Worm (Caenorhabditis elegans) whole organism, young adult: ENCODE measurements around the gene F54D12.8.

Experiments
- B0261.1 ChIP-seq: sonication (generic microtip); optimal IDR thresholded peaks from 2 replicates; lab custom pipeline; 2016; ENCODE audit warnings: mild to moderate bottlenecking, missing genetic modification characterization, moderate library complexity, missing compliant biosample characterization
- B0336.3 ChIP-seq: fragments of 200-800 bp; sonication (Bioruptor generic); IDR thresholded peaks from 2 replicates; pipeline ENCODE4 v1.3.6; 2022; ENCODE audit warnings: missing genetic modification characterization, missing compliant biosample characterization
- C17E4.6 ChIP-seq: fragments of 200-800 bp; sonication (Bioruptor generic); IDR thresholded peaks from 2 replicates; pipeline ENCODE4 v1.3.6; 2022; ENCODE audit warnings: missing genetic modification reagents, missing genetic modification characterization, missing compliant biosample characterization
- D2030.7 ChIP-seq: fragments of 200-800 bp; sonication (Bioruptor generic); IDR thresholded peaks from 2 replicates; pipeline ENCODE4 v1.3.6; 2022; ENCODE audit warnings: missing genetic modification reagents, missing genetic modification characterization, missing compliant biosample characterization
- F49E8.2 ChIP-seq: sonication (generic microtip); optimal IDR thresholded peaks from 3 replicates; lab custom pipeline; 2017; ENCODE audit warnings: missing genetic modification characterization, mild to moderate bottlenecking, missing compliant biosample characterization, antibody characterized with exemption, moderate library complexity; ENCODE audit not compliant: insufficient read depth
- F55B11.4 ChIP-seq: sonication (generic microtip); optimal IDR thresholded peaks from 2 replicates; lab custom pipeline; 2016; ENCODE audit warnings: missing compliant biosample characterization, missing genetic modification characterization, borderline replicate concordance; ENCODE audit not compliant: insufficient read depth
- K11D2.4 ChIP-seq: fragments of 200-800 bp; sonication (Bioruptor generic); IDR thresholded peaks from 2 replicates; pipeline ENCODE4 v1.3.6; 2022; ENCODE audit warnings: missing genetic modification reagents, missing genetic modification characterization, missing compliant biosample characterization
- K12H6.12 ChIP-seq: fragments of 200-800 bp; sonication (Bioruptor generic); optimal IDR thresholded peaks from 2 replicates; lab custom pipeline; 2018; ENCODE audit warnings: mild to moderate bottlenecking, missing genetic modification characterization, missing compliant biosample characterization
- Y95B8A.8 ChIP-seq: fragments of 200-800 bp; sonication (Bioruptor generic); IDR thresholded peaks from 2 replicates; pipeline ENCODE4 v1.3.6; 2022; ENCODE audit warnings: missing genetic modification reagents, missing genetic modification characterization, missing compliant biosample characterization
- ama-1 ChIP-seq, 3 experiments: fragments of 150-350 bp in 1 of 3; sonication (generic microtip) in 2 of 3; optimal IDR thresholded peaks; 2 replicates each; lab custom pipeline; 2014 to 2018; ENCODE audit warnings: missing biosample characterization in 2 of 3, missing genetic modification characterization in 2 of 3, missing genetic modification reagents in 2 of 3
- ceh-100 ChIP-seq: fragments of 200-800 bp; sonication (Bioruptor generic); IDR thresholded peaks from 2 replicates; pipeline ENCODE4 v1.3.6; 2022; ENCODE audit warnings: missing genetic modification reagents, missing genetic modification characterization, missing compliant biosample characterization
- chd-7 ChIP-seq: sonication (generic microtip); optimal IDR thresholded peaks from 2 replicates; lab custom pipeline; 2016; ENCODE audit warnings: mild to moderate bottlenecking, missing genetic modification characterization, moderate library complexity, missing compliant biosample characterization
- die-1 ChIP-seq: sonication (generic microtip); optimal IDR thresholded peaks from 2 replicates; lab custom pipeline; 2016; ENCODE audit warnings: missing genotype, mild to moderate bottlenecking, missing genetic modification characterization, missing compliant biosample characterization
- efl-1 ChIP-seq: fragments of 150-350 bp; optimal IDR thresholded peaks from 2 replicates; lab custom pipeline; 2014; ENCODE audit warnings: missing biosample characterization, missing genetic modification reagents, missing genetic modification characterization
- egl-44 ChIP-seq: fragments of 200-800 bp; sonication (Bioruptor generic); IDR thresholded peaks from 2 replicates; pipeline ENCODE4 v1.3.6; 2022; ENCODE audit warnings: missing genetic modification reagents, missing genetic modification characterization, missing compliant biosample characterization
- egrh-3 ChIP-seq: fragments of 200-800 bp; sonication (Bioruptor generic); IDR thresholded peaks from 2 replicates; pipeline ENCODE4 v1.3.6; 2022; ENCODE audit warnings: missing genetic modification reagents, missing genetic modification characterization, missing compliant biosample characterization
- fkh-3 ChIP-seq: sonication (generic microtip); optimal IDR thresholded peaks from 2 replicates; lab custom pipeline; 2016; ENCODE audit warnings: mild to moderate bottlenecking, missing genetic modification characterization, missing compliant biosample characterization
- let-526 ChIP-seq: fragments of 200-800 bp; sonication (Bioruptor generic); IDR thresholded peaks from 2 replicates; pipeline ENCODE4 v1.3.6; 2022; ENCODE audit warnings: missing genetic modification reagents, missing genetic modification characterization, missing compliant biosample characterization
- lin-26 ChIP-seq: fragments of 200-800 bp; sonication (Bioruptor generic); IDR thresholded peaks from 2 replicates; pipeline ENCODE4 v1.3.6; 2022; ENCODE audit warnings: missing genetic modification reagents, missing genetic modification characterization, missing compliant biosample characterization
- lin-54 ChIP-seq: fragments of 200-800 bp; sonication (Bioruptor generic); optimal IDR thresholded peaks from 2 replicates; lab custom pipeline; 2018; ENCODE audit warnings: mild to moderate bottlenecking, missing genetic modification characterization, missing compliant biosample characterization
- lir-1 ChIP-seq: fragments of 200-800 bp; sonication (Bioruptor generic); conservative IDR thresholded peaks from 2 replicates; pipeline ENCODE4 v1.3.6; 2022; ENCODE audit warnings: missing genetic modification reagents, missing genetic modification characterization, missing compliant biosample characterization
- lsl-1 ChIP-seq: fragments of 200-800 bp; sonication (Bioruptor generic); optimal IDR thresholded peaks from 2 replicates; lab custom pipeline; 2018; ENCODE audit warnings: mild to moderate bottlenecking, missing genetic modification characterization, moderate library complexity, missing compliant biosample characterization
- madf-6 ChIP-seq: fragments of 200-800 bp; sonication (Bioruptor generic); IDR thresholded peaks from 2 replicates; pipeline ENCODE4 v1.3.6; 2022; ENCODE audit warnings: missing genetic modification reagents, missing genetic modification characterization, missing compliant biosample characterization
- mcd-1 ChIP-seq: fragments of 200-800 bp; sonication (Bioruptor generic); IDR thresholded peaks from 2 replicates; pipeline ENCODE4 v1.3.6; 2022; ENCODE audit warnings: missing genetic modification reagents, missing genetic modification characterization, missing compliant biosample characterization
- nfya-2 ChIP-seq: fragments of 200-800 bp; sonication (Bioruptor generic); IDR thresholded peaks from 2 replicates; pipeline ENCODE4 v1.3.6; 2022; ENCODE audit warnings: missing genetic modification reagents, missing genetic modification characterization, missing compliant biosample characterization
- rpc-1 ChIP-seq, 2 experiments: fragments of 150-350 bp in 1 of 2; sonication (generic microtip) in 1 of 2; optimal IDR thresholded peaks; 2 replicates each; lab custom pipeline; 2014 to 2018; ENCODE audit warnings: missing biosample characterization in 1 of 2, missing genetic modification characterization in 1 of 2, missing genetic modification reagents in 1 of 2, missing genotype in 1 of 2
- tbp1 ChIP-seq: fragments of 200-800 bp; sonication (Bioruptor generic); optimal IDR thresholded peaks from 2 replicates; lab custom pipeline; 2018; ENCODE audit warnings: mild to moderate bottlenecking, missing genetic modification characterization, missing compliant biosample characterization
- tlf-1 ChIP-seq: fragments of 200-800 bp; sonication (Bioruptor generic); optimal IDR thresholded peaks from 2 replicates; lab custom pipeline; 2018; ENCODE audit warnings: mild to moderate bottlenecking, missing genetic modification characterization, missing compliant biosample characterization
- xnd-1 ChIP-seq: sonication (generic microtip); optimal IDR thresholded peaks from 2 replicates; lab custom pipeline; 2016; ENCODE audit warnings: missing genotype, missing genetic modification reagents, missing genetic modification characterization, missing compliant biosample characterization
- zfh-2 ChIP-seq: fragments of 200-800 bp; sonication (Bioruptor generic); conservative IDR thresholded peaks from 2 replicates; pipeline ENCODE4 v1.3.6; 2022; ENCODE audit warnings: missing genetic modification reagents, missing genetic modification characterization, missing compliant biosample characterization
- ztf-22 ChIP-seq: fragments of 200-800 bp; sonication (Bioruptor generic); optimal IDR thresholded peaks from 2 replicates; lab custom pipeline; 2018; ENCODE audit warnings: mild to moderate bottlenecking, missing genetic modification characterization, moderate library complexity, missing compliant biosample characterization
- ztf-25 ChIP-seq: fragments of 200-800 bp; sonication (Bioruptor generic); IDR thresholded peaks from 2 replicates; pipeline ENCODE4 v1.3.6; 2022; ENCODE audit warnings: missing genetic modification reagents, missing genetic modification characterization, missing compliant biosample characterization
- ztf-28 ChIP-seq: fragments of 200-800 bp; sonication (Bioruptor generic); IDR thresholded peaks from 2 replicates; pipeline ENCODE4 v1.3.6; 2022; ENCODE audit warnings: missing genetic modification reagents, missing genetic modification characterization, missing compliant biosample characterization

The F54D12.8 gene

ce11 chrII:1371533-1371932, 26.3 kb downstream of the F54D12.8 start:
- no peak for TF ChIP-seq ceh-100 (GFP tag; lab: Robert Waterston, UW)
- peak; percentile 70 for TF ChIP-seq zfh-2 (GFP tag; lab: Robert Waterston, UW)

- peak; percentile 57 for TF ChIP-seq lin-54 (GFP tag; lab: Kevin White, UChicago)
- TF ChIP-seq F49E8.2 (tag; lab: Kevin White, UChicago), result peak; percentile 26
- TF ChIP-seq chd-7 (tag; lab: Kevin White, UChicago), result no peak
- TF ChIP-seq lsl-1 (GFP tag; lab: Kevin White, UChicago), result peak; percentile 46
- no peak for TF ChIP-seq egrh-3 (GFP tag; lab: Robert Waterston, UW)
- TF ChIP-seq ztf-22 (GFP tag; lab: Kevin White, UChicago), result no peak
- TF ChIP-seq efl-1, result peak; percentile 33
- TF ChIP-seq mcd-1, result peak; percentile 83
Measured at ce11 chrII:1369322-1369721, 28.5 kb downstream of the F54D12.8 start.

ce11 chrII:1368756-1369155, 29.1 kb downstream of the F54D12.8 start:
- TF ChIP-seq tlf-1 (GFP tag; lab: Kevin White, UChicago) (no peak), rpc-1 (optimal IDR thresholded peaks at IDR 0.05; lab: Kevin White, UChicago) (no peak), rpc-1 (tag; optimal IDR thresholded peaks at IDR 0.05; lab: Kevin White, UChicago) (peak; percentile 4)

- no peak for TF ChIP-seq Y95B8A.8 (GFP tag; lab: Robert Waterston, UW)
- TF ChIP-seq egl-44, result no peak
- no peak for TF ChIP-seq let-526
- no peak for TF ChIP-seq ztf-25 (GFP tag; lab: Robert Waterston, UW)
- no peak for TF ChIP-seq zfh-2 (GFP tag; lab: Robert Waterston, UW)
- TF ChIP-seq fkh-3 (tag; lab: Kevin White, UChicago), result no peak
- TF ChIP-seq K11D2.4 (GFP tag; lab: Robert Waterston, UW), result no peak
- no peak for TF ChIP-seq die-1 (tag; lab: Kevin White, UChicago)
- no peak for TF ChIP-seq xnd-1 (tag; lab: Kevin White, UChicago)
- no peak for TF ChIP-seq lir-1
- no peak for TF ChIP-seq nfya-2 (GFP tag; lab: Robert Waterston, UW)
- no peak for TF ChIP-seq K12H6.12 (tag; lab: Kevin White, UChicago)
- no peak for TF ChIP-seq lin-26 (GFP tag; lab: Robert Waterston, UW)
- TF ChIP-seq F55B11.4, result no peak
- peak; percentile 29 for TF ChIP-seq B0261.1 (tag; lab: Kevin White, UChicago)
- no peak for TF ChIP-seq ztf-28 (GFP tag; lab: Robert Waterston, UW)
- TF ChIP-seq ama-1 (optimal IDR thresholded peaks at IDR 0.05; lab: Kevin White, UChicago), result no peak
- no peak for TF ChIP-seq ama-1 (GFP tag; optimal IDR thresholded peaks at IDR 0.05; lab: Kevin White, UChicago)
- TF ChIP-seq tbp1 (GFP tag; lab: Kevin White, UChicago), result peak; percentile 69
- TF ChIP-seq madf-6 (GFP tag; lab: Robert Waterston, UW), result no peak
- no peak for TF ChIP-seq C17E4.6
- no peak for TF ChIP-seq B0336.3 (GFP tag; lab: Robert Waterston, UW)
- peak; percentile 19 for TF ChIP-seq rpc-1 (optimal IDR thresholded peaks at IDR 0.05; lab: Kevin White, UChicago)
- peak; percentile 61 for TF ChIP-seq rpc-1 (tag; optimal IDR thresholded peaks at IDR 0.05; lab: Kevin White, UChicago)
- no peak for TF ChIP-seq D2030.7 (GFP tag; lab: Robert Waterston, UW)
- TF ChIP-seq, all 124 proteins: peak for 3
Measured at ce11 chrII:1365985-1366384, 31.9 kb downstream of the F54D12.8 start.
